Fruit fly (Drosophila melanogaster): ENCODE measurements around the gene waw.
A peak's percentile ranks its signal among the peaks of the same experiment; 100 is the strongest.

The waw gene

DNA sequence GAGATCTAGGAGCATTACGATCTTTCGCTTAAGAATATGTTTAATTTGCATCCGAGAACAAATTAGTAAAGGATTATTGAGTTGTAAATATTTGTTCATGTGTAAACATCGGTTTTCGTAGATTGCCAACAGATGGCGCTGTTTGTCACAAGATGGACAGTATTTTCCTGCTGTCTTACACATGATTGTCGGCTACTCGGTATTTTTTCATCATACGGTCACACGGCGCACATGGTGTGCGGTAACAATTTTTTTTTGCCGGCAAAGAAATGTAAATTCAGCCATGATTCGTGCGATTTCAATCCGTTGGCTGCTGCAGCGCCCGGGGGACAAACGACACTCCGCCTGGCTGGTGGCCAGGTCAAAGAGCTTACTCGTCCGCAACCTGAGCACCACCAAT is at the start of gene waw, which contains the start of gene bbx:
TSS of gene waw (plus strand) at position 151 of the 400 bp plus-strand sequence.
TSS of gene bbx (plus strand) at position 151 of the 400 bp plus-strand sequence.
- TF ChIP-seq CTCF (optimal IDR thresholded peaks at IDR 0.05) (peak; percentile 91 to 95), CG8478 (optimal IDR thresholded peaks at IDR 0.05) (no peak)

DNA sequence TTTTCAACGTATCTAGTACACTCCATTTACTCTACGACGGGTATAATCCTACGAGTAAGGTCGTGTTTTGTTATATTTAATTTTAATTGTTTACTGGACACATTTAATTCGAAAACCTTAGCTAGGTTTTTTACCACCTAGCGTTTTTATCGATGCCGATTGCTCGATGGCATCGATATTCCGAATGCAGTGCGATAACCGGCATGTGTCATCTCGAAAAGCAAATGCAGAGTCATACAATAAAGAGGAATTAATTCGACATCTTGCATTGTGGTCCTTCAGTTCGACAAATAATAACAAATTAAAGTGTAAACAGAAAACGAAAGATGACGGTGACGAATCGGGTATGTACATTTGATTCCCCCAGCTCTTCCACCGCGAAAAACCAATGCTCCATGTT is 47.0 kb upstream of the waw start, which contains the start of gene Rpt6:
TSS of gene Rpt6 (plus strand) at position 201 of the 400 bp plus-strand sequence.
- no peak for TF ChIP-seq CG8478 (optimal IDR thresholded peaks at IDR 0.05)
- TF ChIP-seq CTCF (optimal IDR thresholded peaks at IDR 0.05) = peak in 1 of 2 experiments; percentile 15

DNA sequence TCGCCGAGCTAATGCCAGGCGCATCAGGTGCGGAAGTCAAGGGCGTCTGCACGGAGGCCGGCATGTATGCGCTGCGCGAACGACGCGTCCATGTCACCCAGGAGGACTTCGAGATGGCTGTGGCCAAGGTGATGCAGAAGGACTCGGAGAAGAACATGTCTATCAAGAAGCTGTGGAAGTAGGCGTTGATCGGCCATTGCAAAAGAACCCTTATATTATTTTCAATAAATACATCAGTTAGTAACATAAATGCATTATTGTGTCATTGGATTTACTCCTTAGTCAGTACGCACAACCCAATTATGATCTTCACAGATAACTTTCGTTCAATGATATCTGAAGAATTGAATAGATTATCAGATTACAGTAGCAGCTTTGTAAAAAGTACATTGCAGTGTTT is 45.4 kb upstream of the waw start, which contains the start of gene CG1801:
TSS of gene CG1801 (minus strand) at position 101 of the 400 bp plus-strand sequence.
- no peak for TF ChIP-seq CTCF (optimal IDR thresholded peaks at IDR 0.05)
- TF ChIP-seq CG8478 (optimal IDR thresholded peaks at IDR 0.05) = no peak

DNA sequence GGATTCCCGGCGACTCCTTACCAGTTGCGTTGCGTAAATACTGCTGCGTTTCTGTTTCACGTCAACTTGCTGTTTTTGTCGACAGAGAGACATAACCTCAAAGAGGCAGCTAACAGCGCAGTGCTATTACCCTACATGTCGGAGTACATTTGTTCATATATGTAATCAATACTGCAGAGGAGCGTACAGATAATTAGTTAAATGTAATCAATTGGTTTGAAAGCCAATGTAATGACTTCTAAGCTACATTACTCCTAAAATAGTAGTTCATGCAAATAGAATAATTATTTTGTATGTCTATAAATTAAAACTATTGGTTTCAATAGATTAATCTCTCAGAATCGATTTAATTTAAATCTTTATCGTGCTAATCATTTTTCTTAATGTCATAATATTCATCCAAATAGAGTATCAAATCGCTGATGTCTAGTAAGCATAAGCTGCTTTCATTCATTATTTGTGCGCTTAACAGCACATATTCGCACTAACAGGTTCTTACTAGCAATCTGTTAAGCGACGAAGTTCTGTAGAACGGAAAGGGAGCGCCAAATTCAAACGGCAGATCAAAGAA is 43.5 kb upstream of the waw start, which contains the start of the genes SLIRP1 and anox:
TSS of gene SLIRP1 (minus strand) at position 95 of the 571 bp plus-strand sequence.
TSS of gene anox (minus strand) at position 95 of the 571 bp plus-strand sequence.
- TF ChIP-seq CG8478 (optimal IDR thresholded peaks at IDR 0.05) (no peak), CTCF (optimal IDR thresholded peaks at IDR 0.05) (no peak)

DNA sequence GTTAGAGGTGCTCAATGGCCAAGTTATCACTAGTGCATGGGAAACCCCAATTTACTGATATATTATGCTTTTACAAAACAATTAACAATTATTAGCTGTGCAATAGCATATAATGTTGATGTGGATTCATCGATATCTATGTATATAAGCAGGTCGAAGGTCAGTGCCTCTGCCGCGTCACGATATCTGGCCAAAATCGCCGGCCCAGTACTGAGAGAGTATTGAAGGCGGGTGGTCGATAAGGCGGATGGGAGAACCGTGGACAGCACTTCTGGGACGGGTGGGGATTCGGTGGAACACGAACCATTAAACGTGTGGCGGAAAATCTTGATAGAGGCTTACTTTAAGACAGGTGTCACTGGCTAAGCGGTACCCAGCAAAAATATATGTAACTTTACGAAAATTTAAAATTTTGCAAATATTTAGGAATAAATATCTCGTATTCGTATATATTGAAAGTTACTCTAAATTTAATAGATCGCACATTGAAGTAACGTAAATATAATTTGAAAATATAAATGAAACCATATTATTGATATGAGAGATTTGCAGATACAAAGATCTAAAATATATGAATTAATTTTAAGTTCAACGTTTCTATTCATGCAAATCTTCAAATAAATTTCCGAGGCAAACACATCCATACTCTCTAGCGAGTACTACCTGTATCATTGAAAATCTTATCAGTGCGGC is 40.4 kb upstream of the waw start:
- no peak for TF ChIP-seq CTCF (optimal IDR thresholded peaks at IDR 0.05)
- no peak for TF ChIP-seq CG8478 (optimal IDR thresholded peaks at IDR 0.05)

DNA sequence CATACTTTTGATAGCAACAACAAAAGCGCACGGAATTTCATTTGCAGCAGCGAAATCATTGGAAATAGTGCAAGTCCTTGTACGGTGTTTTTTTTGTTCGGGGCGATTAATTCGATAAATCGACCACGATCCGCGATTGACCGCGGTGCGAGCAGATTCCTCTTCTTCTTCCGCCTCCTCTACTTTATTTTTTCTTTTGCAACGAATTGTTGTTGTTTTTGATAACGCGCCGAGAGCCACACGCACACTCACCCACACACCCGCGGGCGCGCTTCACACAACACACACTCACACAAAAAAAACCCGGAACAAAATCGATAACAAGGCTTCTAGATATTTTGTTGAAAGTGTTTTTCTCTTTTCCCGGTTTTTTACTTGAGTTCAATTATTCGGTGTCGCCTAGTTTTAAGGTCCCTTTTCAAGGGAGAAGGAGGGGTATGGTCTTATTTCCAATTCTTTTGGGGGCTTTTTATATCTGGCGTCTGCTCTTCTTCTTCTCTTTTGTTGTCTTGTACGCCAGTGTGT is 39.6 kb upstream of the waw start:
- no peak for TF ChIP-seq CTCF (optimal IDR thresholded peaks at IDR 0.05)
- TF ChIP-seq CG8478 (optimal IDR thresholded peaks at IDR 0.05) = no peak

DNA sequence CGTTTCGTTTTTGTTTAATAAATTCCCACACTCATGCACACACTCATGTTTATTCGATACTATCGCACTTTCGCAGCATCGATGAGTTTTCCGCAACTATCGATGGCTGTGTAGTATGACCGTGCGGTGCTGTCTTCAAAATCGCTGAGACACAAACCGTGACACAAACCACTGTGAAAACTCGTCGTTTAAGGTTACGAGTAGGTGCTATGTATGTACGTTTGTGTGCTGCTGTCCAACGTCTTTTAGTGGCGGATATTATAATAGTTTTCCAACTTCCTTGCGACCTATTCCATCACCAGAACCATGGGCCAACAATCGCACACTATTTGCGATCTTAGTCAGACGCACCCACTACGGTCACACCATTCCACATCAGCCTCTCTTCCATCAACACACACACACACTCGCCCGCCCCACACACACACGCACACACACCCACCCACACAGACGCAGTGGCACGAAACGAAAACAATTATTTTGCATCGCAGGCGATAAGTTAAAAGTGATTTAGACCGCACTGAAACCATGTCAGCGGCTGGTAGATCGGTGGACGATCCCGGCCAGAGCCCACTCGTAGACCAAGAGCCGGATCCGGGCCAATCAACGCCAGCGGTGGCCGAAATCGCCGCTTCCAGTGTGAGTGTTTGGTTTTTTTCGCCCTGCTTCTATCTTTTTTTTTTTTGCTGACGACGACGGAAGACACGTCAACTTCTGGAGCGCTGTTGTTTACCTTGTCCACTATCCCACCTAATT is 38.7 kb upstream of the waw start, which contains the start of the genes Dd and CG1486:
TSS of gene Dd (minus strand) at position 77 of the 756 bp plus-strand sequence.
TSS of gene CG1486 (plus strand) at position 114 of the 756 bp plus-strand sequence.
- TF ChIP-seq CG8478 (optimal IDR thresholded peaks at IDR 0.05) (no peak), CTCF (optimal IDR thresholded peaks at IDR 0.05) (peak in 1 of 2 experiments; percentile 23)

DNA sequence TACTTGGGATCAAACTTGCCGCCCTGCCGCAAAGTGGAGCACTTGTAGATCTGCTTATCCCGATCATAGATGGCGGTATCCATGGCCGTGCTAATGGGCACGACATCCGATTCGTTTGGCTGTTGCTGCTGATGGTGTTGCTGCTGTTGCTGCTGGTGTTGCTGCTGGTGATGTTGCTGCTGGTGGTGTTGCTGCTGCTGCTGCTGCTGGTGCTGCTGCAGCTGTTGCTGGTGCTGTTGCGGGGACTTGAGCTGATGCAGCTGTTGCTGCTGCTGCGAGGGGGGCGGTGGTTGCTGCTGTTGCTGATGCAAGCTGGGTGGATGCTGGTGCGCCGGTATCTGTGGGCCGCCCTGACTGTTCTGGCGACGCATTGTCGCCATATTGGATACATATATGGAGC is 29.7 kb upstream of the waw start:
- TF ChIP-seq CG8478 (optimal IDR thresholded peaks at IDR 0.05) (no peak), CTCF (optimal IDR thresholded peaks at IDR 0.05) (no peak)

DNA sequence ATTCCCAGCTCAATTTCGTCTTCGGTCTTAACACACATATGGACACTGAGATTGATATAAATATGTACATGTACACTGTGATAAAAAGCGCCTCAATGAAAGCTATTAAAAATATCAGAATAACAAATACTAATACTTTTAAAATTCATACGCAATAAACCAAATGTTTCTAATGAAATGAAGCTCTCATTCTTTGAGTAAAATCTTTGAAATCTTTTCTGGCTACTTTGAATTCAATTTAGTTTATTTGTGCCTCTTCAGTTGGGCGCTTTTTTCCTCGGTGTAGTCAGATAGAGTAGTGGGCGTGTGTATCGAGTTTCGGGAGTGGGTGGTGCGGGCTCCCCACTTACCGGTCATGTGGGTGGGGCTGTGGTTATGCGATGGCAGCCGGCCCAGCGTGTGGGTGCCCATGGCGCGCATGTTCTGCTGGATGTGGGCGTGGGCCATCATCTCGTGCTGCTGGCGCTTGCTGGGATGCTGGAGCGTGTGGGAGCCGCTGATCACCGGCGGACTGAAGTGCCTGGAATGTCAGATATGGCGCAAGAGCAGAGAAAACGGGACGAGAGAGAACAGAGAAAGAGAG is 28.2 kb upstream of the waw start:
- TF ChIP-seq CG8478 (optimal IDR thresholded peaks at IDR 0.05) = no peak
- no peak for TF ChIP-seq CTCF (optimal IDR thresholded peaks at IDR 0.05)

DNA sequence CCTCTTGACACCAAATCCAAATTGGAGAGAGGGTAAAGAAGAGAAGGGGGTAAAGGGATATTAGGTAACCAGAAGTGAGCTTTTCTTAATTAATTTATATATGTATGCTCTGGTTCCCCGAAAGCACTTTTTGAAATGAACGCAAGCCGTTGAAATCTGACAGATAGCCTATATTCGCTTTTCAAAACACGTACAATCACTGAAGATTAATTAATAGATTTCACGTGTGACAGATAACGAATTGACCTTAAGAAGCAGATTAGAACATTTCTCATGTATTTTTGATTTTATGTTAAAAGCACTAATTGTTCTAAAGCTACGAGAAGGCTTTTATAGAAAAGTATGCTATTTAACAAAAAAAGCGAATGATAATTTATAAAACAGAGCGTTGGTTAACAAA is 25.8 kb upstream of the waw start:
- no peak for TF ChIP-seq CTCF (optimal IDR thresholded peaks at IDR 0.05)
- no peak for TF ChIP-seq CG8478 (optimal IDR thresholded peaks at IDR 0.05)

DNA sequence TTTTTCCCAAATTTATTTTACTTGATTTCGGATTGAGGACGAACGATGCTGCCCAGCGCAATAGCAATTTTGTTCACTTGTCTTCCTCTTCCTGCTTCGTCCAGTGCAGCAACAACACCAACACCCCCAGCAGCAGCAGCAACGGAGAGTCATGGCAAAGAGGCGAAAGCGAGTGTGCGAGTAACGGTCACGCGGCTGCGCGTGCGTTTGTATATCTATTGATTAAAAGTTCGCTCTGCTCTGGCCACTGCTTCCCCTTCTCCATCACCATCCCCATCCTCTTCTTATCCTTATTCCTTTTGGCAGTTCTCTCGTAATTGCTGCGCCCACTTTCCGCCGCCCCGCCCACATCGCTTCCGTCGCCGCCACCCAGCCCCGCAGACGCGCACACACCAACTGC is 24.7 kb upstream of the waw start:
- TF ChIP-seq CG8478 (optimal IDR thresholded peaks at IDR 0.05) (no peak), CTCF (optimal IDR thresholded peaks at IDR 0.05) (no peak)

DNA sequence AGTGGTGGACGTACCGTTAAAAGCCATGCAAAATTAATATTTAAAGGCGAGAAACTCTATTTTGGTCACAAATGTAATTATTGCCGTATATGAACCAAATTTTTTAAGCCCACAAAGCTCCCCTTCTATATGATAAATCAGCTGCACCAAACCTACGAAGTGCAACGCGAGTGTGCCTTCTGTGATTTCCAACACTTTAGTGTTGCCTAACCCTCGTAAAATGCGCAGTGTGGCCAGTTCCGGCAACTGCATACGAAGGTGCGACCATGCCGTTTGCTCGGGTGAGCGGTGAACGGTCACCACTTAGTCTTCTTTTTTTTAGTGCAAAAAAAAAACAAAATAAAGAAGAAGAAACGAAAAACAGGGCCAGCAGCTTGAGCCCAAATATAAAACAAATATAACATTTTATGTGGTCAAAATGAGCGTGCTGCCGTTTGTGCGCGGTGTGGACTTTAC is 23.3 kb upstream of the waw start, which contains the start of the genes tty and fliI:
TSS of gene tty (minus strand) at position 201 of the 456 bp plus-strand sequence.
TSS of gene fliI (plus strand) at position 266 of the 456 bp plus-strand sequence.
- TF ChIP-seq CTCF (optimal IDR thresholded peaks at IDR 0.05) (peak in 1 of 2 experiments; percentile 25), CG8478 (optimal IDR thresholded peaks at IDR 0.05) (no peak)

DNA sequence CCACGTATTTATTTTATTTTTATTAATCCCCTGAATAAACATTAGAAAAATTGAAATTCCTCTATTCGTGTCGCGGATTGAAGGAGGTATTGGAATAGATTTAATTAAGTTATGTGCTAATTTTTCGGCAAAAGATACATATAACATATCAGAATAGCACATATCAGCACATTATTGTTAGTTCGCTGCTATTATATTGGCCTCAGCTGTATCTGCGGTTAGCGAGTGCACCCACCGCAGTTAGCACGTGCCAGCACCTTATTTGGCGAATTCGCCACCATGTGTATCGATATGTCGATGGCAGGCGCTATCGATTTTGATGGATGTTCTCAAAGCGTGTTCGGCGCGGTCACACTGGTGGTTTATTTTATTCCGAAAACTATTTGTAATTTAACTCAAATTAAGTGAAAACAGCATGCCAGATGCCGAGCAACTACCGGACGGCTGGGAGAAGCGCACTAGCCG is 17.8 kb upstream of the waw start, which contains the start of gene dod:
TSS of gene dod (plus strand) at position 323 of the 465 bp plus-strand sequence.
- TF ChIP-seq CTCF (optimal IDR thresholded peaks at IDR 0.05) (peak; percentile 46 to 61), CG8478 (optimal IDR thresholded peaks at IDR 0.05) (no peak)

DNA sequence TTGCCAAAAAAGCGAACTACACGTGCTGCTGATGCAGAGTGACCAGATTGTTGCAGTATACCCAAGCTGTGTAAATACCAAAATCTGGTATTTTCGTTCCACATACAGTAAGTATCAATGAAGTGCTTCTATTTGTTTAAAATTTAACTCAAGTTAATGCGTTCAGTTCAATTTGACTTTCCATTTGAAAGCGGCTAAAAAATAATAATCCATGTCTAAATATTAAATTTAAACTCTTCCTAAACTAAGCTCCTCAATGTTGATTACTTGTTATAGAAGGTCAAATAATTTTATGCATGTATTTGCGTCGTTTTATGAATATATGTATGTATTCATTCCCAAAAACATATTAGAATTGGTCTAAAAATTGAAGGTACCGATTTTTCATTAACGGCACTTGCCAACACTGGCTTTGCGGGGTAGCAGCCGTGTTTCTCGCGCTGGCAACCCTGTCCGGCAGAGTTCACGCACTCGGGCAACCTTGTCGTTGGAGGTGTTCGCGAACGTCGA is 13.0 kb upstream of the waw start, which contains the start of the genes peng and sol:
TSS of gene peng (minus strand) at position 44 of the 510 bp plus-strand sequence.
TSS of gene sol (plus strand) at position 481 of the 510 bp plus-strand sequence.
- TF ChIP-seq CG8478 (optimal IDR thresholded peaks at IDR 0.05) (no peak), CTCF (optimal IDR thresholded peaks at IDR 0.05) (no peak)

All from S2 (cell line).